Fruit fly (Drosophila melanogaster) whole organism, pupa: Measurements from ENCODE around the gene mld.

Experiments used
- CG10348 ChIP-seq: fragments of 200-800 bp; sonication (Bioruptor generic); IDR thresholded peaks from 2 replicates; pipeline ENCODE4 v1.3.6; 2022; ENCODE audit warnings: missing biosample characterization, missing genetic modification characterization
- CG13204 ChIP-seq: fragments of 200-800 bp; sonication (Bioruptor generic); optimal IDR thresholded peaks from 2 replicates; lab custom pipeline; 2018; ENCODE audit warnings: missing biosample characterization, mild to moderate bottlenecking, missing genetic modification characterization, moderate library complexity
- CG15710 ChIP-seq: fragments of 200-800 bp; sonication (Bioruptor generic); optimal IDR thresholded peaks from 2 replicates; lab custom pipeline; 2018; ENCODE audit warnings: missing biosample characterization, mild to moderate bottlenecking, missing genetic modification characterization, moderate library complexity
- CG17806 ChIP-seq: fragments of 200-800 bp; sonication (Bioruptor generic); optimal IDR thresholded peaks from 2 replicates; lab custom pipeline; 2018; ENCODE audit warnings: missing biosample characterization, mild to moderate bottlenecking, missing genetic modification characterization, moderate library complexity
- CG32121 ChIP-seq: fragments of 200-800 bp; sonication (Bioruptor generic); IDR thresholded peaks from 2 replicates; pipeline ENCODE4 v1.3.6; 2022; ENCODE audit warnings: missing biosample characterization, missing genetic modification characterization
- CG4496 ChIP-seq: fragments of 200-800 bp; sonication (Bioruptor generic); IDR thresholded peaks from 3 replicates; pipeline ENCODE4 v1.3.6; 2022; ENCODE audit warnings: missing biosample characterization, missing genetic modification characterization
- CG8159 ChIP-seq: fragments of 200-800 bp; sonication (Bioruptor generic); optimal IDR thresholded peaks from 3 replicates; lab custom pipeline; 2018; ENCODE audit warnings: missing biosample characterization, mild to moderate bottlenecking, missing genetic modification characterization, moderate library complexity
- CG8301 ChIP-seq: fragments of 200-800 bp; sonication (Bioruptor generic); optimal IDR thresholded peaks from 2 replicates; lab custom pipeline; 2018; ENCODE audit warnings: missing biosample characterization, mild to moderate bottlenecking, missing genetic modification characterization
- EcR ChIP-seq: fragments of 200-800 bp; sonication (Bioruptor generic); optimal IDR thresholded peaks from 3 replicates; lab custom pipeline; 2019; ENCODE audit warnings: missing biosample characterization, missing genetic modification characterization, mild to moderate bottlenecking, moderate library complexity, missing genetic modification reagents
- Ets98B ChIP-seq: fragments of 200-800 bp; sonication (Bioruptor generic); IDR thresholded peaks from 2 replicates; pipeline ENCODE4 v1.3.6; 2022; ENCODE audit warnings: missing biosample characterization, missing genetic modification characterization
- Pif1B ChIP-seq: fragments of 200-800 bp; sonication (Bioruptor generic); optimal IDR thresholded peaks from 3 replicates; lab custom pipeline; 2016; ENCODE audit warnings: missing biosample characterization, missing genetic modification characterization

dm6 chr3R:24557020-24557465 lies 28.4 kb upstream of the mld start:
- no peak for TF ChIP-seq CG32121 (GFP tag; lab: Robert Waterston, UW)
- TF ChIP-seq CG4496 (GFP tag; lab: Robert Waterston, UW): no peak
- TF ChIP-seq EcR: no peak
- TF ChIP-seq CG13204 (GFP tag; lab: Kevin White, UChicago): no peak
- no peak for TF ChIP-seq CG8159 (tag; lab: Kevin White, UChicago)
- no peak for TF ChIP-seq CG10348 (GFP tag; lab: Robert Waterston, UW)
- no peak for TF ChIP-seq CG15710 (tag; lab: Kevin White, UChicago)
- no peak for TF ChIP-seq Pif1B (GFP tag; lab: Kevin White, UChicago)
- TF ChIP-seq CG17806 (tag; lab: Kevin White, UChicago): peak; percentile 13
- no peak for TF ChIP-seq Ets98B (GFP tag; lab: Robert Waterston, UW)
- TF ChIP-seq CG8301 (tag; lab: Kevin White, UChicago): no peak
